Fruit fly (Drosophila melanogaster) whole organism, embryonic: ENCODE results near the gene CG32712.

Source experiments
- Adf1 ChIP-seq: fragments of 200-800 bp; sonication (Bioruptor generic); IDR thresholded peaks from 2 replicates; pipeline ENCODE4 v1.3.6; 2022; ENCODE audit warnings: missing biosample characterization, missing genetic modification characterization
- Atf3 ChIP-seq: fragments of 200-800 bp; sonication (Bioruptor generic); optimal IDR thresholded peaks from 3 replicates; lab custom pipeline; 2016; ENCODE audit warnings: missing biosample characterization, missing genetic modification characterization
- Bgb ChIP-seq: fragments of 200-800 bp; sonication (Bioruptor generic); IDR thresholded peaks from 2 replicates; pipeline ENCODE4 v1.3.6; 2022; ENCODE audit warnings: missing biosample characterization, missing genetic modification characterization; ENCODE audit not compliant: partially characterized antibody
- CG10321 ChIP-seq: fragments of 200-800 bp; sonication (Bioruptor generic); IDR thresholded peaks from 2 replicates; pipeline ENCODE4 v1.3.6; 2022; ENCODE audit warnings: missing biosample characterization, missing genetic modification characterization
- CG10366 ChIP-seq: fragments of 200-800 bp; sonication (Bioruptor generic); IDR thresholded peaks from 2 replicates; pipeline ENCODE4 v1.3.6; 2022; ENCODE audit warnings: missing biosample characterization, missing genetic modification characterization
- CG10979 ChIP-seq: fragments of 200-800 bp; sonication (Bioruptor generic); optimal IDR thresholded peaks from 2 replicates; lab custom pipeline; 2018; ENCODE audit warnings: missing biosample characterization, mild to moderate bottlenecking, missing genetic modification characterization, moderate library complexity
- CG12391 ChIP-seq: fragments of 200-800 bp; sonication (Bioruptor generic); optimal IDR thresholded peaks from 3 replicates; lab custom pipeline; 2018; ENCODE audit warnings: missing biosample characterization, mild to moderate bottlenecking, missing genetic modification characterization, moderate library complexity
- CG14667 ChIP-seq: fragments of 200-800 bp; sonication (Bioruptor generic); IDR thresholded peaks from 2 replicates; pipeline ENCODE4 v1.3.6; 2022; ENCODE audit warnings: missing biosample characterization, missing genetic modification characterization
- CG16779 ChIP-seq: fragments of 200-800 bp; sonication (Bioruptor generic); IDR thresholded peaks from 2 replicates; pipeline ENCODE4 v1.3.6; 2022; ENCODE audit warnings: missing biosample characterization, missing genetic modification characterization
- CG17829 ChIP-seq: fragments of 200-800 bp; optimal IDR thresholded peaks from 2 replicates; lab custom pipeline; 2019; ENCODE audit warnings: missing biosample characterization, mild to moderate bottlenecking, missing genetic modification characterization, moderate library complexity
- CG18262 ChIP-seq: fragments of 200-800 bp; optimal IDR thresholded peaks from 3 replicates; lab custom pipeline; 2019; ENCODE audit warnings: missing biosample characterization, mild to moderate bottlenecking, missing genetic modification characterization, moderate library complexity
- CG2712 ChIP-seq: fragments of 200-800 bp; optimal IDR thresholded peaks from 3 replicates; lab custom pipeline; 2019; ENCODE audit warnings: missing biosample characterization, mild to moderate bottlenecking, missing genetic modification characterization, moderate library complexity
- CG3065 ChIP-seq: fragments of 200-800 bp; sonication (Bioruptor generic); optimal IDR thresholded peaks from 2 replicates; lab custom pipeline; 2016; ENCODE audit warnings: missing biosample characterization, missing genetic modification characterization
- CG34224 ChIP-seq: fragments of 200-800 bp; sonication (Bioruptor generic); IDR thresholded peaks from 3 replicates; pipeline ENCODE4 v1.3.6; 2022; ENCODE audit warnings: missing biosample characterization, missing genetic modification characterization; ENCODE audit not compliant: partially characterized antibody
- CG4328 ChIP-seq: fragments of 200-800 bp; sonication (Bioruptor generic); optimal IDR thresholded peaks from 3 replicates; lab custom pipeline; 2017; ENCODE audit warnings: missing biosample characterization, missing genetic modification reagents, missing genetic modification characterization
- CG6175 ChIP-seq: fragments of 200-800 bp; sonication (Bioruptor generic); IDR thresholded peaks from 3 replicates; pipeline ENCODE4 v1.3.6; 2022; ENCODE audit warnings: missing biosample characterization, missing genetic modification characterization
- CG6854 ChIP-seq: fragments of 200-800 bp; sonication (Bioruptor generic); optimal IDR thresholded peaks from 3 replicates; lab custom pipeline; 2017; ENCODE audit warnings: missing biosample characterization, mild to moderate bottlenecking, missing genetic modification characterization
- CG7963 ChIP-seq: fragments of 200-800 bp; sonication (Bioruptor generic); IDR thresholded peaks from 3 replicates; pipeline ENCODE4 v1.3.6; 2022; ENCODE audit warnings: missing biosample characterization, missing genetic modification characterization; ENCODE audit not compliant: partially characterized antibody
- CG8765 ChIP-seq: fragments of 200-800 bp; sonication (Bioruptor generic); IDR thresholded peaks from 2 replicates; pipeline ENCODE4 v1.3.6; 2022; ENCODE audit warnings: missing biosample characterization, missing genetic modification characterization
- CG9215 ChIP-seq: fragments of 200-800 bp; sonication (Bioruptor generic); IDR thresholded peaks from 2 replicates; pipeline ENCODE4 v1.3.6; 2022; ENCODE audit warnings: missing biosample characterization, missing genetic modification characterization
- CG9797 ChIP-seq: fragments of 200-800 bp; sonication (Bioruptor generic); optimal IDR thresholded peaks from 3 replicates; lab custom pipeline; 2018; ENCODE audit warnings: missing biosample characterization, mild to moderate bottlenecking, missing genetic modification characterization
- CG9876 ChIP-seq: fragments of 200-800 bp; sonication (Bioruptor generic); optimal IDR thresholded peaks from 2 replicates; lab custom pipeline; 2016; ENCODE audit warnings: missing biosample characterization, missing genetic modification characterization
- CHES-1-like ChIP-seq: fragments of 200-800 bp; sonication (Bioruptor generic); optimal IDR thresholded peaks from 2 replicates; lab custom pipeline; 2016; ENCODE audit warnings: missing biosample characterization, missing genetic modification characterization
- Camta ChIP-seq: fragments of 200-800 bp; sonication (Bioruptor generic); optimal IDR thresholded peaks from 2 replicates; lab custom pipeline; 2016; ENCODE audit warnings: missing biosample characterization, missing genetic modification characterization
- CrebB ChIP-seq: fragments of 200-800 bp; sonication (Bioruptor generic); optimal IDR thresholded peaks from 3 replicates; lab custom pipeline; 2018; ENCODE audit warnings: missing biosample characterization, mild to moderate bottlenecking, missing genetic modification characterization
- Drgx ChIP-seq: fragments of 200-800 bp; sonication (Bioruptor generic); IDR thresholded peaks from 2 replicates; pipeline ENCODE4 v1.3.6; 2022; ENCODE audit warnings: missing biosample characterization, missing genetic modification characterization
- Hmx ChIP-seq: fragments of 200-800 bp; sonication (Bioruptor generic); optimal IDR thresholded peaks from 2 replicates; lab custom pipeline; 2016; ENCODE audit warnings: missing biosample characterization, missing genetic modification characterization
- NC2β ChIP-seq: fragments of 200-800 bp; sonication (Bioruptor generic); optimal IDR thresholded peaks from 2 replicates; lab custom pipeline; 2016; ENCODE audit warnings: missing biosample characterization, missing genetic modification characterization
- Oaz ChIP-seq: fragments of 200-800 bp; sonication (Bioruptor generic); IDR thresholded peaks from 2 replicates; pipeline ENCODE4 v1.3.6; 2022; ENCODE audit warnings: missing biosample characterization, missing genetic modification characterization
- Pdp1 ChIP-seq, 2 experiments: fragments of 200-800 bp; sonication (Bioruptor generic); optimal IDR thresholded peaks; 3 replicates each; lab custom pipeline; 2016; ENCODE audit warnings: missing biosample characterization in 2 of 2, missing genetic modification characterization in 2 of 2, mild to moderate bottlenecking in 1 of 2, moderate library complexity in 1 of 2
- Rx ChIP-seq: fragments of 200-800 bp; sonication (Bioruptor generic); IDR thresholded peaks from 2 replicates; pipeline ENCODE4 v1.3.6; 2022; ENCODE audit warnings: missing biosample characterization, missing genetic modification characterization
- Xbp1 ChIP-seq: fragments of 200-800 bp; sonication (Bioruptor generic); optimal IDR thresholded peaks from 3 replicates; lab custom pipeline; 2016; ENCODE audit warnings: missing biosample characterization, mild to moderate bottlenecking, missing genetic modification characterization
- ac ChIP-seq: fragments of 200-800 bp; sonication (Bioruptor generic); optimal IDR thresholded peaks from 3 replicates; lab custom pipeline; 2017; ENCODE audit warnings: missing biosample characterization, mild to moderate bottlenecking, missing genetic modification characterization
- amos ChIP-seq: fragments of 200-800 bp; sonication (Bioruptor generic); IDR thresholded peaks from 2 replicates; pipeline ENCODE4 v1.3.6; 2022; ENCODE audit warnings: missing biosample characterization, missing genetic modification characterization; ENCODE audit not compliant: partially characterized antibody
- btn ChIP-seq: fragments of 200-800 bp; sonication (Bioruptor generic); optimal IDR thresholded peaks from 2 replicates; lab custom pipeline; 2016; ENCODE audit warnings: missing biosample characterization, missing genetic modification characterization
- chinmo ChIP-seq: fragments of 200-800 bp; sonication (Bioruptor generic); IDR thresholded peaks from 4 replicates; pipeline ENCODE4 v1.3.6; 2022; ENCODE audit warnings: missing biosample characterization, missing genetic modification characterization; ENCODE audit not compliant: partially characterized antibody
- dmrt99B ChIP-seq: fragments of 200-800 bp; sonication (Bioruptor generic); optimal IDR thresholded peaks from 2 replicates; lab custom pipeline; 2018; ENCODE audit warnings: missing biosample characterization, mild to moderate bottlenecking, missing genetic modification characterization, moderate library complexity
- ems ChIP-seq: fragments of 200-800 bp; sonication (Bioruptor generic); optimal IDR thresholded peaks from 3 replicates; lab custom pipeline; 2016; ENCODE audit warnings: missing biosample characterization, missing genetic modification characterization
- gfzf ChIP-seq: fragments of 200-800 bp; sonication (Bioruptor generic); optimal IDR thresholded peaks from 2 replicates; lab custom pipeline; 2016; ENCODE audit warnings: missing biosample characterization, mild to moderate bottlenecking, missing genetic modification characterization, moderate library complexity
- grau ChIP-seq: fragments of 200-800 bp; optimal IDR thresholded peaks from 3 replicates; lab custom pipeline; 2019; ENCODE audit warnings: missing biosample characterization, mild to moderate bottlenecking, missing genetic modification characterization, moderate library complexity
- insv ChIP-seq, 2 experiments: fragments of 200-800 bp; sonication (Bioruptor generic); optimal IDR thresholded peaks; 3 replicates each; lab custom pipeline; 2016 to 2018; ENCODE audit warnings: missing biosample characterization in 2 of 2, missing genetic modification characterization in 2 of 2
- nom ChIP-seq: fragments of 200-800 bp; sonication (Bioruptor generic); optimal IDR thresholded peaks from 2 replicates; lab custom pipeline; 2017; ENCODE audit warnings: missing biosample characterization, missing genetic modification characterization, mild to moderate bottlenecking, moderate library complexity, missing genetic modification reagents
- odd ChIP-seq: fragments of 200-800 bp; sonication (Bioruptor generic); optimal IDR thresholded peaks from 2 replicates; lab custom pipeline; 2017; ENCODE audit warnings: missing biosample characterization, mild to moderate bottlenecking, missing genetic modification characterization
- pnt ChIP-seq: fragments of 200-800 bp; sonication (Bioruptor generic); optimal IDR thresholded peaks from 3 replicates; lab custom pipeline; 2016; ENCODE audit warnings: missing biosample characterization, missing genetic modification characterization
- schlank ChIP-seq: fragments of 200-800 bp; sonication (Bioruptor generic); optimal IDR thresholded peaks from 2 replicates; lab custom pipeline; 2018; ENCODE audit warnings: missing biosample characterization, mild to moderate bottlenecking, missing genetic modification characterization
- sens ChIP-seq: fragments of 200-800 bp; sonication (Bioruptor generic); peaks from one replicate; lab custom pipeline; 2016; ENCODE audit warnings: missing biosample characterization, missing genetic modification characterization
- sob ChIP-seq: fragments of 200-800 bp; sonication (Bioruptor generic); IDR thresholded peaks from 2 replicates; pipeline ENCODE4 v1.3.6; 2022; ENCODE audit warnings: missing biosample characterization, missing genetic modification characterization
- ssp ChIP-seq: fragments of 200-800 bp; sonication (Bioruptor generic); IDR thresholded peaks from 2 replicates; pipeline ENCODE4 v1.3.6; 2022; ENCODE audit warnings: missing biosample characterization, missing genetic modification characterization
- vfl ChIP-seq: fragments of 200-800 bp; sonication (Bioruptor generic); optimal IDR thresholded peaks from 2 replicates; lab custom pipeline; 2016; ENCODE audit warnings: missing biosample characterization, missing genetic modification characterization
- zf30C ChIP-seq: fragments of 200-800 bp; sonication (Bioruptor generic); optimal IDR thresholded peaks from 3 replicates; lab custom pipeline; 2018; ENCODE audit warnings: missing biosample characterization, mild to moderate bottlenecking, missing genetic modification characterization
- zfh1 ChIP-seq: fragments of 200-800 bp; sonication (Bioruptor generic); IDR thresholded peaks from 3 replicates; pipeline ENCODE4 v1.3.6; 2022; ENCODE audit warnings: missing biosample characterization, missing genetic modification characterization

Gene CG32712

dm6 chrX:8411532-8411960 is 22.1 kb downstream of the CG32712 start, which contains the start of gene lawc (continued):
- peak in 1 of 2 experiments; percentile 49 for TF ChIP-seq Pdp1 (GFP tag; optimal IDR thresholded peaks at IDR 0.05; lab: Kevin White, UChicago)
- TF ChIP-seq CG10321 (GFP tag; lab: Robert Waterston, UW) = peak; percentile 49
- TF ChIP-seq CG10366 (GFP tag; lab: Robert Waterston, UW) = no peak
- no peak for TF ChIP-seq Atf3 (GFP tag; lab: Kevin White, UChicago)
- TF ChIP-seq Camta (GFP tag; lab: Kevin White, UChicago) = no peak
- TF ChIP-seq CG6854 (GFP tag; lab: Kevin White, UChicago) = peak; percentile 73
- peak; percentile 84; the same call in 3 of the 4 replicates for TF ChIP-seq chinmo (GFP tag; lab: Robert Waterston, UW)
- TF ChIP-seq CG14667 (GFP tag; lab: Robert Waterston, UW) = no peak
- peak; percentile 16 for TF ChIP-seq CG2712 (tag; lab: Kevin White, UChicago)
- peak; percentile 36 for TF ChIP-seq grau (tag; lab: Kevin White, UChicago)
- TF ChIP-seq Adf1 (GFP tag; lab: Robert Waterston, UW) = peak; percentile 94
- TF ChIP-seq CG18262 = no peak
- TF ChIP-seq CG16779 (GFP tag; lab: Robert Waterston, UW) = peak; percentile 64; the same call in 1 of the 2 replicates
- TF ChIP-seq Xbp1 = no peak
- TF ChIP-seq CG4328 (GFP tag; lab: Kevin White, UChicago) = peak; percentile 57
- TF ChIP-seq Rx = no peak
- TF ChIP-seq vfl (GFP tag; lab: Kevin White, UChicago) = no peak
- no peak; the same call in 1 of the 2 replicates for TF ChIP-seq amos (GFP tag; lab: Robert Waterston, UW)
- TF ChIP-seq CG3065 (GFP tag; lab: Kevin White, UChicago) = no peak
- TF ChIP-seq btn = no peak
- TF ChIP-seq CG9876 = no peak
- TF ChIP-seq ac (GFP tag; lab: Kevin White, UChicago) = peak; percentile 0
- peak; percentile 8 for TF ChIP-seq CG9797
- TF ChIP-seq zfh1 = 0 out of 3 replicates have a peak, but pooled peaks have one; percentile 43
- TF ChIP-seq CrebB = peak; percentile 81
- TF ChIP-seq zf30C (GFP tag; lab: Kevin White, UChicago) = peak; percentile 24
- TF ChIP-seq ems (GFP tag; lab: Kevin White, UChicago) = no peak
- TF ChIP-seq CG8765 = peak; percentile 98
- no peak for TF ChIP-seq CG7963 (GFP tag; lab: Robert Waterston, UW)
- peak; percentile 66; the same call in 1 of the 2 replicates for TF ChIP-seq sob (GFP tag; lab: Robert Waterston, UW)
- TF ChIP-seq CHES-1-like (GFP tag; lab: Kevin White, UChicago) = peak; percentile 20
- peak; percentile 82 for TF ChIP-seq nom (GFP tag; lab: Kevin White, UChicago)
- TF ChIP-seq CG17829 (tag; lab: Kevin White, UChicago) = peak; percentile 54
- no peak for TF ChIP-seq Hmx (GFP tag; lab: Kevin White, UChicago)
- peak; percentile 59 for TF ChIP-seq odd (GFP tag; lab: Kevin White, UChicago)
- TF ChIP-seq pnt (GFP tag; lab: Kevin White, UChicago) = no peak
- TF ChIP-seq Oaz (GFP tag; lab: Robert Waterston, UW) = no peak
- TF ChIP-seq ssp (GFP tag; lab: Robert Waterston, UW) = no peak
- peak; percentile 12 for TF ChIP-seq NC2β
- peak; percentile 44 for TF ChIP-seq CG34224 (GFP tag; lab: Robert Waterston, UW)
- TF ChIP-seq CG10979 (tag; lab: Kevin White, UChicago) = peak; percentile 1
- TF ChIP-seq dmrt99B (tag; lab: Kevin White, UChicago) = no peak
- no peak for TF ChIP-seq CG9215 (GFP tag; lab: Robert Waterston, UW)
- TF ChIP-seq CG6175 (GFP tag; lab: Robert Waterston, UW) = 0 out of 3 replicates have a peak, but pooled peaks have one; percentile 48
- TF ChIP-seq Bgb (GFP tag; lab: Robert Waterston, UW) = peak; percentile 56; the same call in 1 of the 2 replicates
- TF ChIP-seq CG12391 = no peak
- TF ChIP-seq gfzf (GFP tag; lab: Kevin White, UChicago) = no peak
- peak; percentile 86 for TF ChIP-seq Drgx
- peak; percentile 53 for TF ChIP-seq sens (GFP tag; lab: Kevin White, UChicago)
- no peak for TF ChIP-seq schlank (tag; lab: Kevin White, UChicago)
- peak in 1 of 2 experiments; percentile 9 for TF ChIP-seq insv (GFP tag; optimal IDR thresholded peaks at IDR 0.05; lab: Kevin White, UChicago)
